Worm (Caenorhabditis elegans): Measurements from ENCODE around the gene F19B6.3.

F19B6.3 gene

DNA sequence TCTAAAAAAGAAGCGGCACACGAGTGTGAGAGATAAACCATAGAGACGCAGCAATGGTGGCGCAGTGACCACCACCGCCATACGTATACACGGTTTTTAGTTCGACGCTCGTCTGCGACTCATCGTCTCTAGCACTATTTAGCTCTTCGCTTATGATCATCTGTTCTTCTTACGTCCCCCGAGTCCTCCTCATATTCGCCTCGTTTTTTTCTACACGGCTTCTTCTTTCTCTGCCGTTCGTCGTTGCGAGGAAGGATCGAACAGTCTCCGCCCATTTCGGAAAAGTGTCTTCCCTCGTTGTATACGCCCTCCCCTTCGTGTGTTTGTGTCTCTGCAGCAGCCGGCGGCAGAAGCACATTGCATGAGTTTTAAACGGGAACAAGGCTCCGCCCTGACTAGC, 37.9 kb downstream of the F19B6.3 start (continued):
- no peak for TF ChIP-seq Y5F2A.4 (GFP tag; optimal IDR thresholded peaks at IDR 0.05)

DNA sequence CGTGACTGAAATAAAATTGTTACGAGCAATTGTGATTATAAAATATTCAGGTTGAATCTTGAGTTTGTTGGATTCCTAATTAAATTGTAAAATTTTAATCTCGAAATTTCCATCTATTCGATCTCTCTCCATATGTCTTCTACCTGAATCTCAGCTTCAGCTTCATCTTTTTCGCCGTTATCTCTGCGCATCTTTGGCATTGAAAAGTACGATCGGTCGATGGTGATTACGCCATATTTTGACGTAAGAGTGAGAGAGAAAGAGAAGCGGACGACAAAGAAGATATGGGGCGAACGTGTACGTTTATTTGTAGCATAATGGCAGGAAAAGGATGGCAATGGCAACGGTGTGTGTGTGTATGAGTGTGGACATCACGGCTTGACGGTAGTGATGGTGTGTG, 39.5 kb downstream of the F19B6.3 start:
- TF ChIP-seq F44E2.7 (GFP tag; IDR thresholded peaks at IDR 0.05) (no peak), rbr-2 (tag; optimal IDR thresholded peaks at IDR 0.05) (no peak), ceh-28 (tag; optimal IDR thresholded peaks at IDR 0.05) (no peak), php-3 (GFP tag; IDR thresholded peaks at IDR 0.05) (no peak), aha-1 (tag) (no peak), nhr-25 (tag; optimal IDR thresholded peaks at IDR 0.05; ENCODE audit: borderline replicate concordance, insufficient read depth) (no peak), nhr-28 (tag; optimal IDR thresholded peaks at IDR 0.05) (no peak), spr-1 (tag; optimal IDR thresholded peaks at IDR 0.05) (no peak), nhr-48 (tag; optimal IDR thresholded peaks at IDR 0.05) (peak; percentile 13), mes-2 (tag; optimal IDR thresholded peaks at IDR 0.05; ENCODE audit: poor library complexity, severe bottlenecking) (no peak), lsy-2 (tag; optimal IDR thresholded peaks at IDR 0.05) (no peak), ces-1 (GFP tag; optimal IDR thresholded peaks at IDR 0.05) (no peak), unc-130 (GFP tag; optimal IDR thresholded peaks at IDR 0.05) (no peak), cey-2 (tag; optimal IDR thresholded peaks at IDR 0.05; ENCODE audit: borderline replicate concordance, insufficient read depth) (no peak), nhr-11 (tag; optimal IDR thresholded peaks at IDR 0.05) (no peak), saeg-2 (GFP tag; IDR thresholded peaks at IDR 0.05) (no peak), ama-1 (optimal IDR thresholded peaks at IDR 0.05) (no peak), T26A8.4 (GFP tag; IDR thresholded peaks at IDR 0.05) (peak; percentile 15), mxl-3 (GFP tag; optimal IDR thresholded peaks at IDR 0.05) (peak; percentile 65), dmd-6 (GFP tag; IDR thresholded peaks at IDR 0.05) (no peak), F26F4.8 (GFP tag; conservative IDR thresholded peaks at IDR 0.05) (no peak), nhr-111 (GFP tag; optimal IDR thresholded peaks at IDR 0.05) (no peak), hmg-1.1 (GFP tag; IDR thresholded peaks at IDR 0.05) (no peak), mdt-29 (GFP tag; IDR thresholded peaks at IDR 0.05) (no peak), hlh-11 (tag; optimal IDR thresholded peaks at IDR 0.05) (peak; percentile 46), Y105C5A.15 (GFP tag; IDR thresholded peaks at IDR 0.05) (no peak), unc-39 (tag; optimal IDR thresholded peaks at IDR 0.05) (no peak), nhr-102 (tag; optimal IDR thresholded peaks at IDR 0.05) (no peak), daf-19 (GFP tag; conservative IDR thresholded peaks at IDR 0.05) (no peak), dmd-9 (GFP tag; IDR thresholded peaks at IDR 0.05) (no peak), ctbp-1 (GFP tag; IDR thresholded peaks at IDR 0.05) (no peak)

DNA sequence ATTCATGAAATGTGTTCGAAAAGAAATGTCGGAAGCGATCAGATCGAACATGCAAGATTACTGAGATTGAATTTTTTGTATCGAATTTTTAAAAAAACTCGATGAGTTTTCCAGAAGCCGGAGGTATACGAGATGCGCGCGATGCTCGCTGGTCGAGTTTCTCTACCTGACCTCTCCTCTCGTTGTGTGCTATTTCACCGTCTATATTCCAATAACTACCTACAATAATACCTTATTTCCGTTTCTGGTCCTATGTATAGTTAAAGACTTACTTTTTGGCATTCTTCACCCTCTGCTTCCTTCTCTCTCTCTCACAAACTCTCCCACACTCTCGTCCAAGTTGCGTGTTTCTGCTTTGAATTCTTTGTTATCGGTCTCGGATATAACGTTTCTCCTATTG, 44.3 kb downstream of the F19B6.3 start:
- no peak for TF ChIP-seq ztf-7 (tag; optimal IDR thresholded peaks at IDR 0.05)
- no peak for TF ChIP-seq lin-1 (GFP tag; IDR thresholded peaks at IDR 0.05)
- TF ChIP-seq madf-5 (GFP tag; IDR thresholded peaks at IDR 0.05) = 0 out of 4 replicates have a peak, but pooled peaks of 1 of the 2 experiments have one; percentile 7
- peak; percentile 9; the same call in 1 of the 2 replicates for TF ChIP-seq lin-38 (GFP tag; IDR thresholded peaks at IDR 0.05)
- 0 out of 2 replicates have a peak, but pooled peaks have one; percentile 17 for TF ChIP-seq Y48G9A.11 (GFP tag; IDR thresholded peaks at IDR 0.05)
- TF ChIP-seq daf-16 (GFP tag; optimal IDR thresholded peaks at IDR 0.05) = no peak
- no peak for TF ChIP-seq daf-16 (tag; optimal IDR thresholded peaks at IDR 0.05)
- TF ChIP-seq R02D3.7 (tag; optimal IDR thresholded peaks at IDR 0.05) = no peak
- no peak for TF ChIP-seq nhr-42 (GFP tag; IDR thresholded peaks at IDR 0.05)
